Worm (Caenorhabditis elegans): Measurements from ENCODE around the gene F14F9.2.

DNA sequence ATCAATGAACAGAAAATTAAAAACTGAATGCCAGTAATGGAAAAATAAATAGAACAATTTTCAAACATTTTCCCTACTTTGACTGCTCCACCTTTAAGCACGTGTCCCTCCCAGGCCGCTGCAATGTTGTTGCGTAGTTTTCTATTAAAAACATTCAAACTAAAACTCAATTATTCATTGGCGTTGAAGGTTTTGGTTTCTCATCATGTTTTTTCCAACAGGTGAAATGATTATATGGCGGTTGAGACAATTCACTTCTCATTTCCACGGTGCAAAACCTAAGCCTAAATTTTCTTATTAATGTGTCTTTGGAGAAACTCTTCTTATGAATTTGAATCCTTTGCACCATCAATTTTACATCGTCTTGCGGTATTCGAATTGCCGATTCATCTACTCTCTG is 6.2 kb downstream of the F14F9.2 start, which contains the start of gene srh-130:
- TF ChIP-seq nhr-11 (tag; optimal IDR thresholded peaks at IDR 0.05) = no peak
- no peak for TF ChIP-seq ceh-45 (GFP tag; IDR thresholded peaks at IDR 0.05)
- TF ChIP-seq nfya-1 (tag; optimal IDR thresholded peaks at IDR 0.05) = no peak
